Fruit fly (Drosophila melanogaster): ENCODE results near the gene bif.

bif gene

DNA sequence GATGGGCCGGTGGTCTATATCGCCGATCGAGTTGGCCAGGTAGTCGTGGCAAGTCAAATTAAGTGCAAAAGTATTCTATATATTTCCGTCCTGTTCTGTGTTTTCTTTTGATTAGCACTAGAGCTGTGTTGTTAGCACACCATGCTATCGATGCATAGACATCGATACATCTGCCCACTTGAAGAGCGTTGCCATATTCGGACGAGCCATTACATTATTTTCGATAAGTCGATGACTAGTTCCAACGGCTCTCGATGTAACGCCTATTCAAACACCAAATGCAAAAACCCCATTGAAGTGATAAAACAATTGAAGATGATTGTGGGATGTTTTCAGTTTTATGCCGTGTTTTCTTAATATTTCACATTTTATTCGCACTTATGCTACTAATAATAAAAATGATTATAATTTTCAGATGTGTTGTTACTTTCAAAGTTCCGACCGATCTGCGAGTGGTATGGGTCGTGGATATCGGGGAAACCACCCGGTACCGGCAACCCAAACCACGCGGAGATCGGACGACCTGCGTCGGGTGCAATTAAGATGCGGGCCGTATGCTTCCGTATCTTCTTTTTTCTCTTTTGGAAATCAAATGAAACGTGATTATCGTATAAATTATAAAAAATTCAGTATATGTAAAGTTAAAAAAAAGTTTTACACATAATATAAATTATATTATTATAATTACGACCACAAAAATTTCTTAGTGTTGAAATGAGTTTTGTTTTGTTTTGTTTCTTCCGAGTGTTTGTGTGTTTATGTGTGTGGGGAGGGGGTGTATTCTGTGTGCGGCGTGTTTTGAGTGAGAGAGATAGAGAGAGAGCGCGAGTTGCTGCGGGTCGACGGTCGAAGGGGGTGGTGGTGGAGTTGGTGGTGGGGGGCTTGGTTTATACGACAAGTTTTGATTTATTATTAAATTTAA, 31.3 kb downstream of the bif start, which contains the start of gene FucT6 (continued):
- TF ChIP-seq CG32532 (GFP tag; IDR thresholded peaks at IDR 0.05): peak; percentile 52; the same call in 1 of the 2 replicates
- no peak for TF ChIP-seq yki (optimal IDR thresholded peaks at IDR 0.05)
- no peak for TF ChIP-seq CG1603 (tag; optimal IDR thresholded peaks at IDR 0.05)
- no peak for TF ChIP-seq CG4707 (GFP tag; optimal IDR thresholded peaks at IDR 0.05)
- TF ChIP-seq pzg (GFP tag; optimal IDR thresholded peaks at IDR 0.05): peak; percentile 94
- TF ChIP-seq gcm (GFP tag; optimal IDR thresholded peaks at IDR 0.05): peak; percentile 61
- peak; percentile 83 for TF ChIP-seq hb (GFP tag; IDR thresholded peaks at IDR 0.05; ENCODE audit: partially characterized antibody)
- no peak for TF ChIP-seq nmo (GFP tag; optimal IDR thresholded peaks at IDR 0.05)
- peak; percentile 35 for TF ChIP-seq Rfx (GFP tag; IDR thresholded peaks at IDR 0.05)
- peak in 1 of 2 experiments; percentile 29 for TF ChIP-seq crp (GFP tag; optimal IDR thresholded peaks at IDR 0.05)
- TF ChIP-seq chn (GFP tag; optimal IDR thresholded peaks at IDR 0.05): no peak
- no peak for TF ChIP-seq twi (tag; optimal IDR thresholded peaks at IDR 0.05)
- no peak for TF ChIP-seq CG1024 (GFP tag; IDR thresholded peaks at IDR 0.05)
- TF ChIP-seq CG4617 (GFP tag; optimal IDR thresholded peaks at IDR 0.05; ENCODE audit: borderline replicate concordance): peak; percentile 79
- TF ChIP-seq CG10321 (GFP tag; IDR thresholded peaks at IDR 0.05): no peak
- TF ChIP-seq luna (GFP tag; optimal IDR thresholded peaks at IDR 0.05): no peak
- no peak for TF ChIP-seq CG6272 (GFP tag; IDR thresholded peaks at IDR 0.05)
- TF ChIP-seq CG1647 (GFP tag; optimal IDR thresholded peaks at IDR 0.05): no peak
- peak; percentile 20 for TF ChIP-seq CG30020 (tag; optimal IDR thresholded peaks at IDR 0.05)
- TF ChIP-seq Vsx1 (GFP tag; optimal IDR thresholded peaks at IDR 0.05): no peak
- no peak for TF ChIP-seq CG7357 (GFP tag; IDR thresholded peaks at IDR 0.05)
- TF ChIP-seq pfk (GFP tag; optimal IDR thresholded peaks at IDR 0.05): no peak
- no peak for TF ChIP-seq mam (GFP tag; optimal IDR thresholded peaks at IDR 0.05)
- TF ChIP-seq CG1832 (GFP tag; optimal IDR thresholded peaks at IDR 0.05): peak; percentile 62
- TF ChIP-seq hth (optimal IDR thresholded peaks at IDR 0.05): no peak
- TF ChIP-seq CG7271 (tag; optimal IDR thresholded peaks at IDR 0.05): no peak
- TF ChIP-seq CG14860 (GFP tag; IDR thresholded peaks at IDR 0.05; ENCODE audit: partially characterized antibody): peak; percentile 76
- no peak for TF ChIP-seq Nf-YA (GFP tag; IDR thresholded peaks at IDR 0.05)
- TF ChIP-seq Pdp1 (GFP tag; optimal IDR thresholded peaks at IDR 0.05): peak in 1 of 2 experiments; percentile 67
- TF ChIP-seq tna (GFP tag; IDR thresholded peaks at IDR 0.05; ENCODE audit: partially characterized antibody): peak; percentile 88
- TF ChIP-seq bbx (GFP tag; IDR thresholded peaks at IDR 0.05; ENCODE audit: partially characterized antibody): peak; percentile 90
- TF ChIP-seq CG4404 (GFP tag; IDR thresholded peaks at IDR 0.05): no peak
- no peak for TF ChIP-seq dysf (GFP tag; IDR thresholded peaks at IDR 0.05)

DNA sequence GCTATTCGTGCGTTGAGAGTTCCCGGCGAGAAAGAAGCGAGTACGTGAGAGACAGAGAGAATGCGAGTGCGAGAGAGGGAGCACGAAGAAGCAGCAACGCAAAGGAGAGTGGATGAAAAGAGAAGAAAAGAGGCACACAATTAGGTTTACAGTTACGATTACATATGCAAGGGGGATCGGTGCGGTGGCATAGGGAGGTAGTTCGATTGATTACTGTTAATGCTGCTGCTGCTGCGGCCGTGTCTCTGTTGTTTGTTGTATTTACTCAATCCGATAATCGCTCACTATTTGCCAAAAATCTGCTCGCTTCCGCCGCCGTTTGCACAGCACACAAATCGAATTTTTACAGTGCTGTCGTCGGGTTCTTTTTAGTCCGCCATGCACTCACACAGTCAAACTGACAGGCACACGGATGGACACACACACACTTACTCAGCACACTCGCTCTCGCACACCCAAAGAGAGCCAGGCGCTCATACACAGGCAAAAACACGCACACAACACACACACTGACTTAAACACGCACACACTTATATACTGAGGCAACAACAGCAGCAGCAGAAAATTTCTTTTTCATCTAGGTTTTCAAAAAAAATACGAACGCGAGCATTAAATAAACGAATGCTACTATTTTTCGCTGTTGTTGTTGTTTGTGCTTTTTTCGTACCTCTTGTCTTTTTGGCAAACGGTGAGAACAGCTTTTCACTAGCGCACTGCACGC, 35.2 kb downstream of the bif start:
- TF ChIP-seq nerfin-2 (GFP tag; IDR thresholded peaks at IDR 0.05; ENCODE audit: partially characterized antibody) (no peak), Jarid2 (GFP tag; optimal IDR thresholded peaks at IDR 0.05) (no peak), CG11695 (GFP tag; IDR thresholded peaks at IDR 0.05) (no peak), CG6654 (GFP tag; optimal IDR thresholded peaks at IDR 0.05) (no peak), Deaf1 (tag; optimal IDR thresholded peaks at IDR 0.05) (peak; percentile 45), CG4730 (GFP tag; IDR thresholded peaks at IDR 0.05) (no peak), CG18262 (tag; optimal IDR thresholded peaks at IDR 0.05) (no peak), BtbVII (GFP tag; optimal IDR thresholded peaks at IDR 0.05) (peak; percentile 27), CG31224 (GFP tag; IDR thresholded peaks at IDR 0.05) (no peak), CG16815 (GFP tag; optimal IDR thresholded peaks at IDR 0.05) (no peak), HHEX (GFP tag; optimal IDR thresholded peaks at IDR 0.05) (no peak), CG15514 (GFP tag; optimal IDR thresholded peaks at IDR 0.05) (no peak), YL-1 (GFP tag; optimal IDR thresholded peaks at IDR 0.05) (peak; percentile 52), Tbp (GFP tag; optimal IDR thresholded peaks at IDR 0.05) (no peak), CG12769 (tag; optimal IDR thresholded peaks at IDR 0.05) (peak; percentile 30), Dad (GFP tag; optimal IDR thresholded peaks at IDR 0.05) (no peak)

All from whole organism, embryonic.